Fruit fly (Drosophila melanogaster) Kc167 (cell line): ENCODE measurements around the gene CG15544.

Source experiments
- h ChIP-seq: fragments of >200 bp; optimal IDR thresholded peaks from 3 replicates; lab custom pipeline; 2018; ENCODE audit warnings: missing external identifiers
- insv ChIP-seq: fragments of >200 bp; optimal IDR thresholded peaks from 3 replicates; lab custom pipeline; 2018; ENCODE audit warnings: missing external identifiers

dm6 chr3R:30781116-30781515 lies 46.5 kb upstream of the CG15544 start:
- TF ChIP-seq h (lab: Kevin White, UChicago): no peak
- no peak for TF ChIP-seq insv
